Worm (Caenorhabditis elegans) whole organism, L4 larva: Measurements from ENCODE around the gene vha-18.
A peak's percentile ranks its signal among the peaks of the same experiment; 100 is the strongest.

Experiments
- F10B5.3 ChIP-seq: sonication (generic microtip); optimal IDR thresholded peaks from 2 replicates; lab custom pipeline; 2016; ENCODE audit warnings: mild to moderate bottlenecking, missing genetic modification characterization, missing compliant biosample characterization
- F49E8.2 ChIP-seq: sonication (generic microtip); optimal IDR thresholded peaks from 2 replicates; lab custom pipeline; 2016; ENCODE audit warnings: missing compliant biosample characterization, mild to moderate bottlenecking, missing genetic modification characterization, borderline replicate concordance
- R02D3.7 ChIP-seq: fragments of 150-350 bp; sonication (generic microtip); optimal IDR thresholded peaks from 3 replicates; lab custom pipeline; 2014; ENCODE audit warnings: missing biosample characterization, missing genetic modification characterization
- T20F7.1 ChIP-seq: fragments of 200-800 bp; sonication (Bioruptor generic); optimal IDR thresholded peaks from 2 replicates; lab custom pipeline; 2018; ENCODE audit warnings: mild to moderate bottlenecking, missing genetic modification characterization, missing compliant biosample characterization
- T26A8.4 ChIP-seq: fragments of 200-800 bp; sonication (Bioruptor generic); IDR thresholded peaks from 2 replicates; pipeline ENCODE4 v1.3.6; 2022; ENCODE audit warnings: missing genetic modification characterization, missing compliant biosample characterization
- Y105C5A.15 ChIP-seq: fragments of 200-800 bp; sonication (Bioruptor generic); IDR thresholded peaks from 2 replicates; pipeline ENCODE4 v1.3.6; 2022; ENCODE audit warnings: missing genetic modification characterization, missing compliant biosample characterization
- Y48G9A.11 ChIP-seq: fragments of 200-800 bp; sonication (Bioruptor generic); IDR thresholded peaks from 2 replicates; pipeline ENCODE4 v1.3.6; 2022; ENCODE audit warnings: missing genetic modification reagents, missing genetic modification characterization, missing compliant biosample characterization
- ceh-28 ChIP-seq: fragments of 150-350 bp; optimal IDR thresholded peaks from 2 replicates; lab custom pipeline; 2014; ENCODE audit warnings: missing biosample characterization, missing genetic modification reagents, missing genetic modification characterization
- ceh-44 ChIP-seq: fragments of 200-800 bp; sonication (Bioruptor generic); IDR thresholded peaks from 2 replicates; pipeline ENCODE4 v1.3.6; 2022; ENCODE audit warnings: missing genetic modification reagents, missing genetic modification characterization, missing compliant biosample characterization
- ceh-62 ChIP-seq: sonication (generic microtip); optimal IDR thresholded peaks from 2 replicates; lab custom pipeline; 2017; ENCODE audit warnings: missing biosample characterization, missing genetic modification characterization
- ceh-82 ChIP-seq: sonication (generic microtip); optimal IDR thresholded peaks from 2 replicates; lab custom pipeline; 2017; ENCODE audit warnings: missing biosample characterization, missing genetic modification characterization
- ces-1 ChIP-seq: fragments of 150-350 bp; sonication (generic microtip); optimal IDR thresholded peaks from 4 replicates; lab custom pipeline; 2014; ENCODE audit warnings: missing biosample characterization, missing genetic modification reagents, missing genetic modification characterization
- cey-2 ChIP-seq: sonication (generic microtip); optimal IDR thresholded peaks from 3 replicates; lab custom pipeline; 2017; ENCODE audit warnings: missing genetic modification characterization, mild to moderate bottlenecking, missing compliant biosample characterization, antibody characterized with exemption, borderline replicate concordance; ENCODE audit not compliant: insufficient read depth
- ctbp-1 ChIP-seq: fragments of 200-800 bp; sonication (Bioruptor generic); IDR thresholded peaks from 2 replicates; pipeline ENCODE4 v1.3.6; 2022; ENCODE audit warnings: missing genetic modification reagents, missing genetic modification characterization, missing compliant biosample characterization
- daf-16 ChIP-seq, 3 experiments: sonication (generic microtip); optimal IDR thresholded peaks; 2 replicates each; lab custom pipeline; 2016 to 2017; ENCODE audit warnings: missing genetic modification characterization in 3 of 3, missing genetic modification reagents in 3 of 3, mild to moderate bottlenecking in 2 of 3, missing compliant biosample characterization in 2 of 3, missing biosample characterization in 1 of 3, moderate library complexity in 1 of 3
- daf-8 ChIP-seq: fragments of 200-800 bp; sonication (Bioruptor generic); IDR thresholded peaks from 2 replicates; pipeline ENCODE4 v1.3.6; 2022; ENCODE audit warnings: missing genetic modification characterization, missing compliant biosample characterization
- dmd-6 ChIP-seq: fragments of 200-800 bp; sonication (Bioruptor generic); IDR thresholded peaks from 2 replicates; pipeline ENCODE4 v1.3.6; 2022; ENCODE audit warnings: missing genetic modification reagents, missing genetic modification characterization, missing compliant biosample characterization
- dmd-8 ChIP-seq: fragments of 200-800 bp; sonication (Bioruptor generic); IDR thresholded peaks from 2 replicates; pipeline ENCODE4 v1.3.6; 2022; ENCODE audit warnings: missing genetic modification characterization, missing compliant biosample characterization
- dpl-1 ChIP-seq: fragments of 150-350 bp; optimal IDR thresholded peaks from 2 replicates; lab custom pipeline; 2014; ENCODE audit warnings: missing biosample characterization, missing genetic modification reagents, missing genetic modification characterization
- duxl-1 ChIP-seq: sonication (generic microtip); optimal IDR thresholded peaks from 2 replicates; lab custom pipeline; 2016; ENCODE audit warnings: mild to moderate bottlenecking, missing genetic modification characterization, moderate library complexity, missing compliant biosample characterization; ENCODE audit not compliant: poor library complexity
- dve-1 ChIP-seq: sonication (generic microtip); optimal IDR thresholded peaks from 2 replicates; lab custom pipeline; 2017; ENCODE audit warnings: antibody characterized with exemption, mild to moderate bottlenecking, missing genetic modification characterization, missing compliant biosample characterization; ENCODE audit not compliant: insufficient read depth
- egl-27 ChIP-seq: sonication (generic microtip); optimal IDR thresholded peaks from 3 replicates; lab custom pipeline; 2017; ENCODE audit warnings: missing biosample characterization, missing genetic modification reagents, missing genetic modification characterization
- egl-43 ChIP-seq: fragments of 200-800 bp; sonication (Bioruptor generic); IDR thresholded peaks from 2 replicates; pipeline ENCODE4 v1.3.6; 2022; ENCODE audit warnings: missing genetic modification reagents, missing genetic modification characterization, missing compliant biosample characterization
- hif-1 ChIP-seq, 2 experiments: sonication (generic microtip); optimal IDR thresholded peaks; 2 replicates each; lab custom pipeline; 2016 to 2017; ENCODE audit warnings: missing compliant biosample characterization in 2 of 2, missing genetic modification characterization in 2 of 2, missing genetic modification reagents in 2 of 2, missing genotype in 2 of 2, mild to moderate bottlenecking in 1 of 2
- hlh-11 ChIP-seq: fragments of 200-800 bp; sonication (Bioruptor generic); optimal IDR thresholded peaks from 2 replicates; lab custom pipeline; 2018; ENCODE audit warnings: mild to moderate bottlenecking, missing genetic modification characterization, missing compliant biosample characterization
- hlh-30 ChIP-seq: sonication (generic microtip); optimal IDR thresholded peaks from 2 replicates; lab custom pipeline; 2017; ENCODE audit warnings: antibody characterized with exemption, mild to moderate bottlenecking, missing genetic modification characterization, missing compliant biosample characterization; ENCODE audit not compliant: insufficient read depth
- jun-1 ChIP-seq: fragments of 150-350 bp; optimal IDR thresholded peaks from 2 replicates; lab custom pipeline; 2014; ENCODE audit warnings: missing biosample characterization, missing genetic modification reagents, missing genetic modification characterization
- lin-15B ChIP-seq: fragments of 150-350 bp; sonication (generic microtip); optimal IDR thresholded peaks from 3 replicates; lab custom pipeline; 2014; ENCODE audit warnings: missing biosample characterization, missing genetic modification characterization
- lin-38 ChIP-seq: fragments of 200-800 bp; sonication (Bioruptor generic); IDR thresholded peaks from 2 replicates; pipeline ENCODE4 v1.3.6; 2022; ENCODE audit warnings: missing genetic modification reagents, missing genetic modification characterization, missing compliant biosample characterization
- lin-39 ChIP-seq: fragments of 150-350 bp; optimal IDR thresholded peaks from 2 replicates; lab custom pipeline; 2014; ENCODE audit warnings: missing biosample characterization, missing genetic modification reagents, missing genetic modification characterization
- madf-5 ChIP-seq, 2 experiments: fragments of 200-800 bp; sonication (Bioruptor generic); IDR thresholded peaks; 2 replicates each; pipeline ENCODE4 v1.3.6; 2022; ENCODE audit warnings: missing compliant biosample characterization in 2 of 2, missing genetic modification characterization in 2 of 2
- madf-9 ChIP-seq: fragments of 200-800 bp; sonication (Bioruptor generic); conservative IDR thresholded peaks from 2 replicates; pipeline ENCODE4 v1.3.6; 2022; ENCODE audit warnings: missing genetic modification reagents, missing genetic modification characterization, missing compliant biosample characterization
- mdl-1 ChIP-seq, 2 experiments: fragments of 150-350 bp in 1 of 2; sonication (generic microtip) in 1 of 2; optimal IDR thresholded peaks; 2 replicates each; lab custom pipeline; 2014 to 2017; ENCODE audit warnings: missing biosample characterization in 2 of 2, missing genetic modification characterization in 2 of 2
- mep-1 ChIP-seq: fragments of 150-350 bp; sonication (generic microtip); optimal IDR thresholded peaks from 3 replicates; lab custom pipeline; 2014; ENCODE audit warnings: missing biosample characterization, missing genetic modification characterization
- mes-2 ChIP-seq: sonication (generic microtip); optimal IDR thresholded peaks from 2 replicates; lab custom pipeline; 2016; ENCODE audit warnings: missing genotype, mild to moderate bottlenecking, missing genetic modification characterization, missing compliant biosample characterization; ENCODE audit not compliant: poor library complexity, severe bottlenecking
- mxl-2 ChIP-seq: fragments of 200-800 bp; sonication (Bioruptor generic); conservative IDR thresholded peaks from 2 replicates; pipeline ENCODE4 v1.3.6; 2022; ENCODE audit warnings: missing genetic modification reagents, missing genetic modification characterization, missing compliant biosample characterization
- nhr-102 ChIP-seq: sonication (generic microtip); optimal IDR thresholded peaks from 2 replicates; lab custom pipeline; 2016; ENCODE audit warnings: mild to moderate bottlenecking, missing genetic modification characterization, moderate library complexity, missing compliant biosample characterization
- nhr-237 ChIP-seq: sonication (generic microtip); optimal IDR thresholded peaks from 2 replicates; lab custom pipeline; 2017; ENCODE audit warnings: missing biosample characterization, missing genetic modification characterization
- nhr-48 ChIP-seq: sonication (generic microtip); optimal IDR thresholded peaks from 2 replicates; lab custom pipeline; 2016; ENCODE audit warnings: mild to moderate bottlenecking, missing genetic modification characterization, missing compliant biosample characterization
- nhr-6 ChIP-seq: fragments of 150-350 bp; optimal IDR thresholded peaks from 2 replicates; lab custom pipeline; 2014; ENCODE audit warnings: missing biosample characterization, missing genetic modification characterization
- nhr-76 ChIP-seq: fragments of 150-350 bp; optimal IDR thresholded peaks from 2 replicates; lab custom pipeline; 2014; ENCODE audit warnings: missing biosample characterization, missing genetic modification characterization
- nhr-77 ChIP-seq: fragments of 150-350 bp; optimal IDR thresholded peaks from 2 replicates; lab custom pipeline; 2014; ENCODE audit warnings: missing biosample characterization, missing genetic modification characterization
- php-3 ChIP-seq: fragments of 200-800 bp; sonication (Bioruptor generic); IDR thresholded peaks from 2 replicates; pipeline ENCODE4 v1.3.6; 2022; ENCODE audit warnings: missing genetic modification reagents, missing genetic modification characterization, missing compliant biosample characterization
- rbr-2 ChIP-seq: sonication (generic microtip); optimal IDR thresholded peaks from 2 replicates; lab custom pipeline; 2016; ENCODE audit warnings: missing genotype, missing genetic modification characterization, missing compliant biosample characterization
- snpc-1.2 ChIP-seq: fragments of 200-800 bp; sonication (Bioruptor generic); IDR thresholded peaks from 2 replicates; pipeline ENCODE4 v1.3.6; 2022; ENCODE audit warnings: missing genetic modification reagents, missing genetic modification characterization, missing compliant biosample characterization
- spr-1 ChIP-seq: sonication (generic microtip); optimal IDR thresholded peaks from 2 replicates; lab custom pipeline; 2016; ENCODE audit warnings: mild to moderate bottlenecking, missing genetic modification characterization, missing compliant biosample characterization
- spr-3 ChIP-seq: fragments of 200-800 bp; sonication (Bioruptor generic); optimal IDR thresholded peaks from 2 replicates; lab custom pipeline; 2018; ENCODE audit warnings: mild to moderate bottlenecking, missing genetic modification characterization, missing compliant biosample characterization
- tra-1 ChIP-seq: fragments of 200-800 bp; sonication (Bioruptor generic); IDR thresholded peaks from 2 replicates; pipeline ENCODE4 v1.3.6; 2022; ENCODE audit warnings: missing genetic modification reagents, missing genetic modification characterization, missing compliant biosample characterization
- unc-39 ChIP-seq: sonication (generic microtip); optimal IDR thresholded peaks from 2 replicates; lab custom pipeline; 2017; ENCODE audit warnings: missing biosample characterization, missing genetic modification characterization
- vab-7 ChIP-seq: fragments of 200-800 bp; sonication (Bioruptor generic); IDR thresholded peaks from 2 replicates; pipeline ENCODE4 v1.3.6; 2022; ENCODE audit warnings: missing genetic modification reagents, missing genetic modification characterization, missing compliant biosample characterization
- zip-2 ChIP-seq: fragments of 150-350 bp; optimal IDR thresholded peaks from 2 replicates; lab custom pipeline; 2014; ENCODE audit warnings: missing biosample characterization, missing genetic modification characterization

The vha-18 gene

ce11 chrV:8402392-8402791, 10.9 kb downstream of the vha-18 start, which contains the start of gene F52E1.9:
F52E1.9 (minus strand) TSS chrV:8402669.
- TF ChIP-seq ces-1 (GFP tag; lab: Kevin White, UChicago) (no peak), snpc-1.2 (GFP tag; lab: Robert Waterston, UW) (no peak), duxl-1 (tag; lab: Kevin White, UChicago) (no peak), nhr-6 (no peak), jun-1 (no peak), nhr-48 (tag; lab: Kevin White, UChicago) (peak; percentile 17), spr-1 (no peak), lin-15B (no peak), mes-2 (no peak), nhr-76 (tag; lab: Kevin White, UChicago) (no peak), ceh-82 (tag; lab: Kevin White, UChicago) (no peak), mxl-2 (no peak), hif-1 (tag; optimal IDR thresholded peaks at IDR 0.05; lab: Kevin White, UChicago) (no peak), spr-3 (no peak), hlh-11 (tag; lab: Kevin White, UChicago) (peak; percentile 74), php-3 (GFP tag; lab: Robert Waterston, UW) (peak; percentile 96), daf-8 (no peak), cey-2 (no peak), nhr-77 (tag; lab: Kevin White, UChicago) (peak; percentile 22), mep-1 (tag; lab: Kevin White, UChicago) (peak; percentile 25), ctbp-1 (GFP tag; lab: Robert Waterston, UW) (no peak), mdl-1 (tag; optimal IDR thresholded peaks at IDR 0.05; lab: Kevin White, UChicago) (peak in 1 of 2 experiments; percentile 25), tra-1 (GFP tag; lab: Robert Waterston, UW) (no peak), daf-16 (GFP tag; optimal IDR thresholded peaks at IDR 0.05; lab: Kevin White, UChicago) (no peak), daf-16 (tag; optimal IDR thresholded peaks at IDR 0.05; lab: Kevin White, UChicago) (peak; percentile 85), ceh-62 (tag; lab: Kevin White, UChicago) (no peak), ceh-28 (tag; lab: Kevin White, UChicago) (no peak), R02D3.7 (tag; lab: Kevin White, UChicago) (no peak), Y48G9A.11 (GFP tag; lab: Robert Waterston, UW) (no peak), dmd-8 (no peak), dve-1 (peak; percentile 78), egl-43 (GFP tag; lab: Robert Waterston, UW) (no peak), Y105C5A.15 (GFP tag; lab: Robert Waterston, UW) (no peak), T26A8.4 (GFP tag; lab: Robert Waterston, UW) (no peak), egl-27 (tag; lab: Kevin White, UChicago) (no peak), nhr-102 (tag; lab: Kevin White, UChicago) (peak; percentile 0), F49E8.2 (tag; lab: Kevin White, UChicago) (no peak), dmd-6 (GFP tag; lab: Robert Waterston, UW) (peak; percentile 88), vab-7 (no peak), lin-38 (GFP tag; lab: Robert Waterston, UW) (no peak), zip-2 (no peak), madf-5 (GFP tag; IDR thresholded peaks at IDR 0.05; lab: Robert Waterston, UW) (no peak), dpl-1 (GFP tag; lab: Kevin White, UChicago) (no peak), T20F7.1 (GFP tag; lab: Kevin White, UChicago) (peak; percentile 26), rbr-2 (tag; lab: Kevin White, UChicago) (no peak), ceh-44 (GFP tag; lab: Robert Waterston, UW) (no peak), unc-39 (tag; lab: Kevin White, UChicago) (no peak), hlh-30 (tag; lab: Kevin White, UChicago) (peak; percentile 61), F10B5.3 (tag; lab: Kevin White, UChicago) (no peak), lin-39 (no peak), madf-9 (GFP tag; lab: Robert Waterston, UW) (no peak), nhr-237 (tag; lab: Kevin White, UChicago) (no peak)
